Worm (Caenorhabditis elegans) whole organism, L3 larva: ENCODE data around the gene T28A11.13.

Source experiments
- aly-2 ChIP-seq: fragments of 150-350 bp; optimal IDR thresholded peaks from 2 replicates; lab custom pipeline; 2014; ENCODE audit warnings: missing biosample characterization, missing genetic modification characterization
- mdl-1 ChIP-seq: fragments of 150-350 bp; optimal IDR thresholded peaks from 2 replicates; lab custom pipeline; 2014; ENCODE audit warnings: missing biosample characterization, missing genetic modification characterization
- nhr-237 ChIP-seq: fragments of 150-350 bp; optimal IDR thresholded peaks from 2 replicates; lab custom pipeline; 2014; ENCODE audit warnings: missing biosample characterization, missing genetic modification characterization
- pqm-1 ChIP-seq: fragments of 150-350 bp; optimal IDR thresholded peaks from 2 replicates; lab custom pipeline; 2017; ENCODE audit warnings: missing biosample characterization, missing genetic modification characterization, inconsistent platforms

DNA sequence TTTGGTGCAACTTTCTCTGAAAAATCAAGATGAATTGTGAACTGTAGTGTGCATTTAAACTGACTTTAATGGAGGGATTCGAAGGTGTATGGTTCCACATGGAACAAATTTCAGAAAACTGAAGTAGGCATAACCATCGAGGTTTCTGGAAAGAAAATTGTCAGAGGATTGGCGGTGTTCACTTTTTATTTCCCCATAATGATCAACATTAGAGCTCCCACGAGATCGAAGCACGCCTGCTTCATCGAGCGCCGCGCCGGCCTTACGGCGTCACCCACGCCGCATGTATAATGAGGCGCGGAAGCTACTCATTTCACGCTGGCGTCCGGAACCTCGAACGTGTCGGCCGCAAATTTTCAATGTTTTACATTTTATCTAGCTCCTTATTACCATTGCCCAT lies 38.1 kb upstream of the T28A11.13 start:
- TF ChIP-seq pqm-1 (tag; lab: Kevin White, UChicago) (no peak), nhr-237 (tag; lab: Kevin White, UChicago) (no peak), mdl-1 (tag; lab: Kevin White, UChicago) (no peak), aly-2 (tag; lab: Kevin White, UChicago) (no peak)
